Fruit fly (Drosophila melanogaster) whole organism, embryonic: ENCODE results near the gene Ak3.

Source experiments
- Atf3 ChIP-seq: fragments of 200-800 bp; sonication (Bioruptor generic); optimal IDR thresholded peaks from 3 replicates; lab custom pipeline; 2016; ENCODE audit warnings: missing biosample characterization, missing genetic modification characterization
- Bgb ChIP-seq: fragments of 200-800 bp; sonication (Bioruptor generic); IDR thresholded peaks from 2 replicates; pipeline ENCODE4 v1.3.6; 2022; ENCODE audit warnings: missing biosample characterization, missing genetic modification characterization; ENCODE audit not compliant: partially characterized antibody
- BtbVII ChIP-seq: fragments of 200-800 bp; sonication (Bioruptor generic); optimal IDR thresholded peaks from 3 replicates; lab custom pipeline; 2017; ENCODE audit warnings: missing biosample characterization, mild to moderate bottlenecking, missing genetic modification characterization
- CG10979 ChIP-seq: fragments of 200-800 bp; sonication (Bioruptor generic); optimal IDR thresholded peaks from 2 replicates; lab custom pipeline; 2018; ENCODE audit warnings: missing biosample characterization, mild to moderate bottlenecking, missing genetic modification characterization, moderate library complexity
- CG11560 ChIP-seq: fragments of 200-800 bp; sonication (Bioruptor generic); IDR thresholded peaks from 3 replicates; pipeline ENCODE4 v1.3.6; 2022; ENCODE audit warnings: missing biosample characterization, missing genetic modification characterization
- CG11695 ChIP-seq: fragments of 200-800 bp; sonication (Bioruptor generic); IDR thresholded peaks from 3 replicates; pipeline ENCODE4 v1.3.6; 2022; ENCODE audit warnings: missing biosample characterization, missing genetic modification characterization
- CG12391 ChIP-seq: fragments of 200-800 bp; sonication (Bioruptor generic); optimal IDR thresholded peaks from 3 replicates; lab custom pipeline; 2018; ENCODE audit warnings: missing biosample characterization, mild to moderate bottlenecking, missing genetic modification characterization, moderate library complexity
- CG14667 ChIP-seq: fragments of 200-800 bp; sonication (Bioruptor generic); IDR thresholded peaks from 2 replicates; pipeline ENCODE4 v1.3.6; 2022; ENCODE audit warnings: missing biosample characterization, missing genetic modification characterization
- CG15514 ChIP-seq: fragments of 200-800 bp; sonication (Bioruptor generic); optimal IDR thresholded peaks from 3 replicates; lab custom pipeline; 2017; ENCODE audit warnings: missing biosample characterization, missing genetic modification characterization, mild to moderate bottlenecking, moderate library complexity, missing genetic modification reagents
- CG16815 ChIP-seq: fragments of 200-800 bp; sonication (Bioruptor generic); optimal IDR thresholded peaks from 3 replicates; lab custom pipeline; 2017; ENCODE audit warnings: missing biosample characterization, mild to moderate bottlenecking, missing genetic modification characterization
- CG17361 ChIP-seq: fragments of 200-800 bp; sonication (Bioruptor generic); IDR thresholded peaks from 3 replicates; pipeline ENCODE4 v1.3.6; 2022; ENCODE audit warnings: missing biosample characterization, missing genetic modification characterization
- CG1832 ChIP-seq: fragments of 200-800 bp; sonication (Bioruptor generic); optimal IDR thresholded peaks from 2 replicates; lab custom pipeline; 2017; ENCODE audit warnings: missing biosample characterization, mild to moderate bottlenecking, missing genetic modification characterization, inconsistent platforms
- CG18764 ChIP-seq: fragments of 200-800 bp; sonication (Bioruptor generic); optimal IDR thresholded peaks from 3 replicates; lab custom pipeline; 2016; ENCODE audit warnings: missing biosample characterization, missing genetic modification characterization
- CG2199 ChIP-seq: fragments of 200-800 bp; sonication (Bioruptor generic); IDR thresholded peaks from 3 replicates; pipeline ENCODE4 v1.3.6; 2022; ENCODE audit warnings: missing biosample characterization, missing genetic modification characterization
- CG2202 ChIP-seq: fragments of 200-800 bp; sonication (Bioruptor generic); optimal IDR thresholded peaks from 2 replicates; lab custom pipeline; 2018; ENCODE audit warnings: missing biosample characterization, mild to moderate bottlenecking, missing genetic modification characterization
- CG32532 ChIP-seq: fragments of 200-800 bp; sonication (Bioruptor generic); IDR thresholded peaks from 2 replicates; pipeline ENCODE4 v1.3.6; 2022; ENCODE audit warnings: missing biosample characterization, missing genetic modification characterization
- CG32767 ChIP-seq: fragments of 200-800 bp; sonication (Bioruptor generic); IDR thresholded peaks from 2 replicates; pipeline ENCODE4 v1.3.6; 2022; ENCODE audit warnings: missing biosample characterization, missing genetic modification characterization
- CG6683 ChIP-seq: fragments of 200-800 bp; sonication (Bioruptor generic); optimal IDR thresholded peaks from 2 replicates; lab custom pipeline; 2017; ENCODE audit warnings: missing biosample characterization, mild to moderate bottlenecking, missing genetic modification characterization, missing genetic modification reagents
- CG7372 ChIP-seq: fragments of 200-800 bp; sonication (Bioruptor generic); IDR thresholded peaks from 2 replicates; pipeline ENCODE4 v1.3.6; 2022; ENCODE audit warnings: missing biosample characterization, missing genetic modification characterization
- CG7745 ChIP-seq: fragments of 200-800 bp; sonication (Bioruptor generic); optimal IDR thresholded peaks from 2 replicates; lab custom pipeline; 2018; ENCODE audit warnings: missing biosample characterization, mild to moderate bottlenecking, missing genetic modification characterization, moderate library complexity
- CG8388 ChIP-seq: fragments of 200-800 bp; sonication (Bioruptor generic); optimal IDR thresholded peaks from 2 replicates; lab custom pipeline; 2019; ENCODE audit warnings: missing biosample characterization, mild to moderate bottlenecking, missing genetic modification characterization, moderate library complexity
- CG9609 ChIP-seq: fragments of 200-800 bp; sonication (Bioruptor generic); optimal IDR thresholded peaks from 3 replicates; lab custom pipeline; 2016; ENCODE audit warnings: missing biosample characterization, missing genetic modification characterization
- CG9876 ChIP-seq: fragments of 200-800 bp; sonication (Bioruptor generic); optimal IDR thresholded peaks from 2 replicates; lab custom pipeline; 2016; ENCODE audit warnings: missing biosample characterization, missing genetic modification characterization
- CTCF ChIP-seq: fragments of 200-800 bp; sonication (Bioruptor generic); optimal IDR thresholded peaks from 2 replicates; lab custom pipeline; 2017; ENCODE audit warnings: missing biosample characterization, mild to moderate bottlenecking, missing genetic modification characterization, moderate library complexity
- CrebB ChIP-seq: fragments of 200-800 bp; sonication (Bioruptor generic); optimal IDR thresholded peaks from 3 replicates; lab custom pipeline; 2018; ENCODE audit warnings: missing biosample characterization, mild to moderate bottlenecking, missing genetic modification characterization
- Dref ChIP-seq: fragments of 200-800 bp; sonication (Bioruptor generic); IDR thresholded peaks from 2 replicates; pipeline ENCODE4 v1.3.6; 2022; ENCODE audit warnings: missing biosample characterization, missing genetic modification characterization
- ERR ChIP-seq: fragments of 200-800 bp; sonication (Bioruptor generic); optimal IDR thresholded peaks from 2 replicates; lab custom pipeline; 2016; ENCODE audit warnings: missing biosample characterization, missing genetic modification characterization
- Hr78 ChIP-seq, 2 experiments: fragments of 200-800 bp in 1 of 2; fragments of >200 bp in 1 of 2; sonication (Bioruptor generic) in 1 of 2; optimal IDR thresholded peaks; 2 replicates each; lab custom pipeline; 2017 to 2019; ENCODE audit warnings: missing biosample characterization in 2 of 2, missing genetic modification characterization in 2 of 2, mild to moderate bottlenecking in 1 of 2, moderate library complexity in 1 of 2
- Hsf ChIP-seq: fragments of 200-800 bp; sonication (Bioruptor generic); optimal IDR thresholded peaks from 3 replicates; lab custom pipeline; 2016; ENCODE audit warnings: missing biosample characterization, missing genetic modification characterization
- MBD-R2 ChIP-seq: fragments of 200-800 bp; sonication (Bioruptor generic); IDR thresholded peaks from 2 replicates; pipeline ENCODE4 v1.3.6; 2022; ENCODE audit warnings: missing biosample characterization, missing genetic modification characterization
- MESR4 ChIP-seq: fragments of 200-800 bp; sonication (Bioruptor generic); optimal IDR thresholded peaks from 2 replicates; lab custom pipeline; 2018; ENCODE audit warnings: missing biosample characterization, mild to moderate bottlenecking, missing genetic modification characterization, moderate library complexity
- Oli ChIP-seq: fragments of 200-800 bp; sonication (Bioruptor generic); optimal IDR thresholded peaks from 2 replicates; lab custom pipeline; 2018; ENCODE audit warnings: missing biosample characterization, mild to moderate bottlenecking, missing genetic modification characterization, moderate library complexity
- Optix ChIP-seq: fragments of 200-800 bp; sonication (Bioruptor generic); IDR thresholded peaks from 3 replicates; pipeline ENCODE4 v1.3.6; 2022; ENCODE audit warnings: missing biosample characterization, missing genetic modification characterization
- Sin3A ChIP-seq: fragments of >200 bp; optimal IDR thresholded peaks from 2 replicates; lab custom pipeline; 2018
- az2 ChIP-seq: fragments of 200-800 bp; sonication (Bioruptor generic); optimal IDR thresholded peaks from 3 replicates; lab custom pipeline; 2016; ENCODE audit warnings: missing biosample characterization, missing genetic modification characterization
- bbx ChIP-seq: fragments of 200-800 bp; sonication (Bioruptor generic); IDR thresholded peaks from 2 replicates; pipeline ENCODE4 v1.3.6; 2022; ENCODE audit warnings: missing biosample characterization, missing genetic modification characterization; ENCODE audit not compliant: partially characterized antibody
- danr ChIP-seq: fragments of 200-800 bp; sonication (Bioruptor generic); IDR thresholded peaks from 2 replicates; pipeline ENCODE4 v1.3.6; 2022; ENCODE audit warnings: missing biosample characterization, missing genetic modification characterization
- dati ChIP-seq: fragments of 200-800 bp; sonication (Bioruptor generic); IDR thresholded peaks from 2 replicates; pipeline ENCODE4 v1.3.6; 2022; ENCODE audit warnings: missing biosample characterization, missing genetic modification characterization
- dysf ChIP-seq: fragments of 200-800 bp; sonication (Bioruptor generic); IDR thresholded peaks from 3 replicates; pipeline ENCODE4 v1.3.6; 2022; ENCODE audit warnings: missing biosample characterization, missing genetic modification characterization
- gcm2 ChIP-seq: fragments of 200-800 bp; sonication (Bioruptor generic); optimal IDR thresholded peaks from 2 replicates; lab custom pipeline; 2016; ENCODE audit warnings: missing biosample characterization, missing genetic modification characterization
- grn ChIP-seq: fragments of 200-800 bp; sonication (Bioruptor generic); optimal IDR thresholded peaks from 3 replicates; lab custom pipeline; 2017; ENCODE audit warnings: missing biosample characterization, missing genetic modification characterization
- mam ChIP-seq: fragments of 200-800 bp; sonication (Bioruptor generic); optimal IDR thresholded peaks from 3 replicates; lab custom pipeline; 2016; ENCODE audit warnings: missing biosample characterization, missing genetic modification characterization
- nau ChIP-seq: fragments of 200-800 bp; sonication (Bioruptor generic); optimal IDR thresholded peaks from 3 replicates; lab custom pipeline; 2017; ENCODE audit warnings: missing biosample characterization, mild to moderate bottlenecking, missing genetic modification characterization, missing genetic modification reagents
- p53 ChIP-seq: fragments of 200-800 bp; sonication (Bioruptor generic); optimal IDR thresholded peaks from 2 replicates; lab custom pipeline; 2016; ENCODE audit warnings: missing biosample characterization, missing genetic modification characterization
- phol ChIP-seq: fragments of 200-800 bp; sonication (Bioruptor generic); optimal IDR thresholded peaks from 3 replicates; lab custom pipeline; 2018; ENCODE audit warnings: missing biosample characterization, mild to moderate bottlenecking, missing genetic modification characterization, moderate library complexity
- pita ChIP-seq: fragments of 200-800 bp; sonication (Bioruptor generic); optimal IDR thresholded peaks from 2 replicates; lab custom pipeline; 2017; ENCODE audit warnings: missing biosample characterization, mild to moderate bottlenecking, missing genetic modification characterization
- repo ChIP-seq: fragments of 200-800 bp; sonication (Bioruptor generic); optimal IDR thresholded peaks from 2 replicates; lab custom pipeline; 2016; ENCODE audit warnings: missing biosample characterization, missing genetic modification characterization
- row ChIP-seq: fragments of 200-800 bp; sonication (Bioruptor generic); IDR thresholded peaks from 3 replicates; pipeline ENCODE4 v1.3.6; 2022; ENCODE audit warnings: missing biosample characterization, missing genetic modification characterization
- sisA ChIP-seq: fragments of 200-800 bp; sonication (Bioruptor generic); IDR thresholded peaks from 2 replicates; pipeline ENCODE4 v1.3.6; 2022; ENCODE audit warnings: missing biosample characterization, missing genetic modification characterization
- slp2 ChIP-seq: fragments of 200-800 bp; sonication (Bioruptor generic); optimal IDR thresholded peaks from 2 replicates; lab custom pipeline; 2016; ENCODE audit warnings: missing biosample characterization, missing genetic modification characterization
- sna ChIP-seq: fragments of 200-800 bp; sonication (Bioruptor generic); IDR thresholded peaks from 2 replicates; pipeline ENCODE4 v1.3.6; 2022; ENCODE audit warnings: missing biosample characterization, missing genetic modification characterization; ENCODE audit not compliant: partially characterized antibody
- toy ChIP-seq: fragments of 200-800 bp; sonication (Bioruptor generic); IDR thresholded peaks from 2 replicates; pipeline ENCODE4 v1.3.6; 2022; ENCODE audit warnings: missing biosample characterization, missing genetic modification characterization

Ak3 gene

DNA sequence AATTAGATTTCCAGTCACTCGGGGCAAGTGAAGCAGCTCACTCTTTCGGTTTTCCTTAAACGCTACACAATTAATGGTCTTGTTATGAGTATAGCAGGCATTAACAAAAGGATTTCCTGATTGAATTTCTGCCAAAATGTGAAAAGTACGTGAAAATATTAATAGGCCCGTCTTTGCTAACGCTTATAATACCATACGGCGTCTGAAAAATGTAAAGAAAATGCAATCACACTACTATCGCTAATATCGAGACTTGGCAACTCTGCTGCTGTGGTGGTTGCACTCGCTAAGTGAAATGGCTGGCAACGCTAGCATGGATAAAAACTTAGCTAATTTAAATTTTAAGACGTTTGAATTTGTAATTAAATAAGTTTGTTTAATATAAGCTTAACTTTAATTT is 3.9 kb upstream of the Ak3 start, which contains the start of gene CG6621 (continued):
- TF ChIP-seq mam (GFP tag; lab: Kevin White, UChicago) (no peak), p53 (GFP tag; lab: Kevin White, UChicago) (peak; percentile 27), danr (GFP tag; lab: Robert Waterston, UW) (no peak), pita (peak; percentile 86), Oli (tag; lab: Kevin White, UChicago) (no peak), CG8388 (no peak), phol (tag; lab: Kevin White, UChicago) (peak; percentile 71), dati (GFP tag; lab: Robert Waterston, UW) (no peak), CG11695 (GFP tag; lab: Robert Waterston, UW) (no peak), CG6683 (no peak), CTCF (GFP tag; lab: Kevin White, UChicago) (peak; percentile 66), repo (no peak), CG16815 (GFP tag; lab: Kevin White, UChicago) (no peak), gcm2 (GFP tag; lab: Kevin White, UChicago) (no peak), toy (GFP tag; lab: Robert Waterston, UW) (no peak), CG12391 (tag; lab: Kevin White, UChicago) (peak; percentile 31), MBD-R2 (GFP tag; lab: Robert Waterston, UW) (peak; percentile 95), Sin3A (lab: Kevin White, UChicago) (peak; percentile 80), bbx (peak; percentile 26; the same call in 1 of the 2 replicates), CG32767 (no peak), sna (GFP tag; lab: Robert Waterston, UW) (no peak), CrebB (no peak), Bgb (GFP tag; lab: Robert Waterston, UW) (peak; percentile 68), CG18764 (GFP tag; lab: Kevin White, UChicago) (no peak), Hsf (GFP tag; lab: Kevin White, UChicago) (no peak), CG7745 (tag; lab: Kevin White, UChicago) (no peak), Optix (GFP tag; lab: Robert Waterston, UW) (no peak), row (GFP tag; lab: Robert Waterston, UW) (peak; percentile 56), CG17361 (no peak), az2 (GFP tag; lab: Kevin White, UChicago) (no peak), MESR4 (GFP tag; lab: Kevin White, UChicago) (peak; percentile 64), dysf (GFP tag; lab: Robert Waterston, UW) (no peak), CG1832 (GFP tag; lab: Kevin White, UChicago) (no peak), CG9876 (GFP tag; lab: Kevin White, UChicago) (no peak), CG32532 (peak; percentile 36), BtbVII (GFP tag; lab: Kevin White, UChicago) (no peak)

DNA sequence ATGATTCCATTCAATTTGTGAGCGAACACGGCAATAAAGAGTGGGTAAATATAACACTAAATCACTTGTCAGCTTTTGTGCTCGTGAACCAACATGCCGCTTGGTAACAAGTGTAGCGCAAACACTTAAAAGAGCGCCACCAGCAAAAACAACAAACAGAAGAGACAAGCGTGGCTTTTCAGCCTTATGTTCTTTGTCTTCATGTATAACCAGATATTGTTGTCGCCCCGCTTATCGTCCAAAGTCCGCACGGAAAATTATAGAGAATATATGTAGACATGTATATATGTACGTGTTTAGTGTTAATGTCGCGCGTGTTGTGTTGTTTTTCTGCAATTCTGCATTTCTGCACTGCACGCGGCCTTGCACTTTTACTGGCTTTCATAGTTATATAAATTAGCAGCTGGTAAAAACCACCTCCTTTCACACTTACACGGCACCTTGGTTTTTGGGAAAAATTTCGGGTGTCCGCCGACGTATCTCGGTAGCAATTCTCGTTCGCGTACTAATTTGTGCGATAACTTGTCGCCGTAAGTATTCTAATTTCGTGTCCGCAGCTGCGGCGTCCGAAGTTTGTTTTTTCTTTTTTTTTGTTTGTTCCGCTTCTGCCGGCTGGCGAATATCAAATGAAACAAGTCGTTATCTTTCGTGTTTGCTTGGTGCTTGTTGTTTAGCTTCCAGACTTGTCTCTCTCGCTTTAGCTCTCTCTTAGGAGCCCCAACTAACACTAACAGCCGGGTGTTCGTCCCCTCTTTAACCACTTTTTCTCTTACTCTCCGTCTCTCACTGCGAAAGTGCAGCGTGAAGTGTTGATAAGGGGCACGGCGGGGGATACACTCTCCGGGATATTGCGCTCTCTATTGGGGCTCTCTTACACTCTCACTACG is 512 bp downstream of the Ak3 start:
- TF ChIP-seq nau (no peak), Optix (GFP tag; lab: Robert Waterston, UW) (peak; percentile 12; the same call in 1 of the 3 replicates), CG10979 (tag; lab: Kevin White, UChicago) (no peak), Hr78 (GFP tag; optimal IDR thresholded peaks at IDR 0.05; lab: Kevin White, UChicago) (no peak), CG15514 (GFP tag; lab: Kevin White, UChicago) (no peak), CG9609 (GFP tag; lab: Kevin White, UChicago) (no peak), CG2199 (GFP tag; lab: Robert Waterston, UW) (no peak; the same call in 2 of the 3 replicates), slp2 (GFP tag; lab: Kevin White, UChicago) (no peak), CG2202 (tag; lab: Kevin White, UChicago) (no peak), CG14667 (GFP tag; lab: Robert Waterston, UW) (no peak), sisA (GFP tag; lab: Robert Waterston, UW) (no peak; the same call in 1 of the 2 replicates), CG7372 (no peak), grn (no peak), ERR (GFP tag; lab: Kevin White, UChicago) (no peak), Atf3 (GFP tag; lab: Kevin White, UChicago) (no peak), Dref (no peak), CG11560 (no peak)
